Worm (Caenorhabditis elegans) whole organism, late embryonic: Measurements from ENCODE around the gene B0218.5.

Experiments
- ama-1 ChIP-seq: fragments of 150-350 bp; optimal IDR thresholded peaks from 2 replicates; lab custom pipeline; 2014
- ceh-2 ChIP-seq: sonication (generic microtip); optimal IDR thresholded peaks from 2 replicates; lab custom pipeline; 2016; ENCODE audit warnings: missing genotype, missing genetic modification characterization, missing compliant biosample characterization
- ceh-48 ChIP-seq: sonication (generic microtip); optimal IDR thresholded peaks from 2 replicates; lab custom pipeline; 2016; ENCODE audit warnings: missing genetic modification characterization, inconsistent platforms, missing compliant biosample characterization
- che-1 ChIP-seq: sonication (generic microtip); optimal IDR thresholded peaks from 2 replicates; lab custom pipeline; 2016; ENCODE audit warnings: mild to moderate bottlenecking, missing genetic modification characterization, missing compliant biosample characterization
- hlh-30 ChIP-seq: sonication (generic microtip); optimal IDR thresholded peaks from 2 replicates; lab custom pipeline; 2017; ENCODE audit warnings: antibody characterized with exemption, missing genetic modification characterization, missing compliant biosample characterization; ENCODE audit not compliant: insufficient read depth
- lin-11 ChIP-seq: fragments of 200-800 bp; sonication (Bioruptor generic); optimal IDR thresholded peaks from 2 replicates; lab custom pipeline; 2018; ENCODE audit warnings: mild to moderate bottlenecking, missing genetic modification characterization, missing compliant biosample characterization
- npax-4 ChIP-seq: sonication (generic microtip); optimal IDR thresholded peaks from 2 replicates; lab custom pipeline; 2016; ENCODE audit warnings: missing genetic modification characterization, missing compliant biosample characterization
- pat-9 ChIP-seq: fragments of 200-800 bp; sonication (Bioruptor generic); optimal IDR thresholded peaks from 2 replicates; lab custom pipeline; 2018; ENCODE audit warnings: mild to moderate bottlenecking, missing genetic modification characterization, moderate library complexity, missing compliant biosample characterization
- pros-1 ChIP-seq: fragments of 150-350 bp; optimal IDR thresholded peaks from 2 replicates; lab custom pipeline; 2014; ENCODE audit warnings: missing biosample characterization, missing genetic modification reagents, missing genetic modification characterization
- syd-9 ChIP-seq: sonication (generic microtip); optimal IDR thresholded peaks from 2 replicates; lab custom pipeline; 2016; ENCODE audit warnings: mild to moderate bottlenecking, missing genetic modification characterization, moderate library complexity, missing compliant biosample characterization
- tbx-7 ChIP-seq: sonication (generic microtip); optimal IDR thresholded peaks from 2 replicates; lab custom pipeline; 2016; ENCODE audit warnings: missing genotype, missing genetic modification characterization, missing compliant biosample characterization
- ttx-3 ChIP-seq: sonication (generic microtip); optimal IDR thresholded peaks from 2 replicates; lab custom pipeline; 2016; ENCODE audit warnings: missing genetic modification reagents, missing genetic modification characterization, missing compliant biosample characterization
- ztf-16 ChIP-seq: sonication (generic microtip); optimal IDR thresholded peaks from 2 replicates; lab custom pipeline; 2017; ENCODE audit warnings: missing genetic modification characterization, missing compliant biosample characterization

DNA sequence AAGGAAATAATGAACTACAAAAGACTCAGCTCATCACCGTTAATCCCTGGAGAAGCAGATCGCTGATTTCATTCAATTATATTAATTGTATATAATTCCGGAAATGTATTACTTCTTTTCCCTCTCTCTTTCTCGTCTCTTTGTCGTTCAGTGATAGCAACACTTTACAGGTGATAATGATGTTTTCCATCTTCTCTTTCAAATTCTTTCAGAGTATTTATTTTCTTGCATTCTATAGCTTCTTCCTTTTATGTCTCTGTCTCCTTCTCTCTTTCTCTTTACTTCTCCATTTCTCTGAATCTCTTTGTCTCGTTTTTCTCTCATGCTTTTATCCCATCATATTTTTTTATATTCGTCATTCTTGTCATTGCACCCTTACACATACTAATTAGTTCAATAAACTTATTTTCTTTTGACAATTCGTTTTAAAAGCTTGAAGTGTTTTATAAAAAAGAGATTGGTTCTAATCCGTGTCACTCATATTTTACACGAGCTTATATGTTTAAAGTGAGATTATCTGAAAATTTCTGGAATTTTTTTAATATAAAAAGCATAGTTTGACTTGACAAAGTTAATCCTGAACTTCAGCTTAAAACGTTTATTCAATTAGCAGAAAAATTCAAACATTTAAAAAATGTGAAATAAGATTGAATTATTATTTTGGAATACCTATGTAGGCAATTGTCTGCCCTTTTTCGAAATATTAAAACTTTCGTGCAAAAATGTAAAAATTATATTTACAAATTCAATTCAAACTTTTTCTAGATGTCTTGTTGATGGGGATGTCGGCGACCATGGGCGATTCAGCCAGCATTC is 14.1 kb downstream of the B0218.5 start, which contains the start of gene pmk-2:
- TF ChIP-seq npax-4 (tag; lab: Kevin White, UChicago): no peak
- TF ChIP-seq pros-1: no peak
- no peak for TF ChIP-seq syd-9 (tag; lab: Kevin White, UChicago)
- no peak for TF ChIP-seq ceh-48
- TF ChIP-seq tbx-7 (tag; lab: Kevin White, UChicago): no peak
- TF ChIP-seq pat-9 (tag; lab: Kevin White, UChicago): no peak
- TF ChIP-seq ama-1 (lab: Kevin White, UChicago): no peak
- no peak for TF ChIP-seq ttx-3 (tag; lab: Kevin White, UChicago)
- no peak for TF ChIP-seq che-1 (tag; lab: Kevin White, UChicago)
- no peak for TF ChIP-seq ztf-16 (tag; lab: Kevin White, UChicago)
- TF ChIP-seq lin-11 (tag; lab: Kevin White, UChicago): no peak
- no peak for TF ChIP-seq ceh-2
- no peak for TF ChIP-seq hlh-30 (tag; lab: Kevin White, UChicago)
